Fruit fly (Drosophila melanogaster) whole organism: Measurements from ENCODE around the gene Semp1.
"Not testable (repeated sequence)": the region's sequence is repeated elsewhere in the genome, so short reads cannot be mapped to it uniquely, and the experiment has no call there.

ENCODE experiments used
- CG8478 ChIP-seq: fragments of >200 bp; optimal IDR thresholded peaks from 2 replicates; lab custom pipeline; 2018; ENCODE audit warnings: inconsistent platforms
- Dll ChIP-seq: fragments of >200 bp; optimal IDR thresholded peaks from 2 replicates; lab custom pipeline; 2017
- EcR ChIP-seq, 2 experiments: fragments of >200 bp; optimal IDR thresholded peaks; 2 replicates each; lab custom pipeline; 2017; ENCODE audit warnings: missing biosample characterization in 2 of 2, missing genetic modification characterization in 2 of 2, missing genetic modification reagents in 2 of 2
- pan ChIP-seq: fragments of >200 bp; optimal IDR thresholded peaks from 2 replicates; lab custom pipeline; 2017
- psq ChIP-seq: fragments of >200 bp; optimal IDR thresholded peaks from 2 replicates; lab custom pipeline; 2017
- usp ChIP-seq: fragments of >200 bp; optimal IDR thresholded peaks from 2 replicates; lab custom pipeline; 2017; ENCODE audit warnings: missing biosample characterization, missing genetic modification characterization, mixed read lengths

Semp1 gene

dm6 chr2L:15613285-15613912, at the start of gene Semp1:
Semp1 (minus strand) TSS chr2L:15613335.
- TF ChIP-seq usp (GFP tag; lab: Kevin White, UChicago): no peak
- no peak for TF ChIP-seq CG8478 (lab: Kevin White, UChicago)
- TF ChIP-seq Dll: no peak
- no peak for TF ChIP-seq EcR (GFP tag; optimal IDR thresholded peaks at IDR 0.05; lab: Kevin White, UChicago)
- no peak for TF ChIP-seq pan (lab: Kevin White, UChicago)
- TF ChIP-seq psq (lab: Kevin White, UChicago): no peak

dm6 chr2L:15660741-15661140, 47.6 kb upstream of the Semp1 start, which contains the start of gene CG18477:
CG18477 (plus strand) TSS chr2L:15661041.
- not testable (repeated sequence) for TF ChIP-seq pan (lab: Kevin White, UChicago); EcR (GFP tag; optimal IDR thresholded peaks at IDR 0.05; lab: Kevin White, UChicago); usp (GFP tag; lab: Kevin White, UChicago)

- TF ChIP-seq usp (GFP tag; lab: Kevin White, UChicago); pan (lab: Kevin White, UChicago); Dll: not testable (repeated sequence)
Observed at dm6 chr2L:15659374-15659773, 46.2 kb upstream of the Semp1 start, which contains the start of gene CG44141. CG44141 (minus strand) TSS chr2L:15659474.

dm6 chr2L:15643791-15644190, 30.7 kb upstream of the Semp1 start:
- TF ChIP-seq psq (lab: Kevin White, UChicago): no peak
- no peak for TF ChIP-seq CG8478 (lab: Kevin White, UChicago)

dm6 chr2L:15641668-15642067, 28.5 kb upstream of the Semp1 start:
- TF ChIP-seq psq (lab: Kevin White, UChicago) (no peak), pan (lab: Kevin White, UChicago) (no peak), CG8478 (lab: Kevin White, UChicago) (no peak), EcR (GFP tag; optimal IDR thresholded peaks at IDR 0.05; lab: Kevin White, UChicago) (no peak), Dll (no peak), usp (GFP tag; lab: Kevin White, UChicago) (no peak)

- TF ChIP-seq CG8478 (lab: Kevin White, UChicago) (no peak), usp (GFP tag; lab: Kevin White, UChicago) (no peak), pan (lab: Kevin White, UChicago) (no peak), EcR (GFP tag; optimal IDR thresholded peaks at IDR 0.05; lab: Kevin White, UChicago) (no peak), psq (lab: Kevin White, UChicago) (no peak), Dll (no peak)
Observed at dm6 chr2L:15629596-15630168, 16.5 kb upstream of the Semp1 start, which contains the start of gene CG18480. CG18480 (plus strand) TSS chr2L:15630002.

- no peak for TF ChIP-seq usp (GFP tag; lab: Kevin White, UChicago)
- TF ChIP-seq psq (lab: Kevin White, UChicago): no peak
- TF ChIP-seq pan (lab: Kevin White, UChicago): no peak
- no peak for TF ChIP-seq CG8478 (lab: Kevin White, UChicago)
- no peak for TF ChIP-seq Dll
- no peak for TF ChIP-seq EcR (GFP tag; optimal IDR thresholded peaks at IDR 0.05; lab: Kevin White, UChicago)
Observed at dm6 chr2L:15628378-15628777, 15.2 kb upstream of the Semp1 start, which contains the start of gene CG7631. CG7631 (plus strand) TSS chr2L:15628678.

dm6 chr2L:15623458-15623857, 10.3 kb upstream of the Semp1 start, which contains the start of gene Or35a:
Or35a (minus strand) TSS chr2L:15623558.
- no peak for TF ChIP-seq psq (lab: Kevin White, UChicago)
- TF ChIP-seq pan (lab: Kevin White, UChicago): no peak
- TF ChIP-seq CG8478 (lab: Kevin White, UChicago): no peak

dm6 chr2L:15616697-15617096, 3.6 kb upstream of the Semp1 start, which contains the start of gene CG11865:
CG11865 (plus strand) TSS chr2L:15616997.
- TF ChIP-seq Dll (no peak), usp (GFP tag; lab: Kevin White, UChicago) (no peak)

dm6 chr2L:15616251-15616650, 3.1 kb upstream of the Semp1 start, which contains the start of gene CG15253:
CG15253 (minus strand) TSS chr2L:15616351.
- TF ChIP-seq usp (GFP tag; lab: Kevin White, UChicago) (no peak), pan (lab: Kevin White, UChicago) (no peak), psq (lab: Kevin White, UChicago) (no peak)

- TF ChIP-seq usp (GFP tag; lab: Kevin White, UChicago): no peak
- TF ChIP-seq EcR (GFP tag; optimal IDR thresholded peaks at IDR 0.05; lab: Kevin White, UChicago): no peak
- no peak for TF ChIP-seq CG8478 (lab: Kevin White, UChicago)
- TF ChIP-seq psq (lab: Kevin White, UChicago): no peak
- TF ChIP-seq Dll: no peak
Observed at dm6 chr2L:15614728-15615127, 1.6 kb upstream of the Semp1 start, which contains the start of gene CG15254. CG15254 (minus strand) TSS chr2L:15614828.

dm6 chr2L:15611669-15612308, 1.3 kb downstream of the Semp1 start, which contains the start of gene CG15255:
CG15255 (minus strand) TSS chr2L:15611719.
- no peak for TF ChIP-seq usp (GFP tag; lab: Kevin White, UChicago)
- TF ChIP-seq CG8478 (lab: Kevin White, UChicago): no peak
- TF ChIP-seq EcR (GFP tag; optimal IDR thresholded peaks at IDR 0.05; lab: Kevin White, UChicago): no peak
- TF ChIP-seq psq (lab: Kevin White, UChicago): no peak
- no peak for TF ChIP-seq Dll
- no peak for TF ChIP-seq pan (lab: Kevin White, UChicago)
